Worm (Caenorhabditis elegans) whole organism, L2 larva: ENCODE data around the gene math-40.
A peak's percentile ranks its signal among the peaks of the same experiment; 100 is the strongest.
"Not testable (repeated sequence)": the region's sequence is repeated elsewhere in the genome, so short reads cannot be mapped to it uniquely, and the experiment has no call there.

Experiments
- F13H6.1 ChIP-seq: sonication (generic microtip); optimal IDR thresholded peaks from 2 replicates; lab custom pipeline; 2016; ENCODE audit warnings: missing genetic modification characterization, missing compliant biosample characterization
- R02D3.7 ChIP-seq: fragments of 150-350 bp; optimal IDR thresholded peaks from 2 replicates; lab custom pipeline; 2014; ENCODE audit warnings: missing biosample characterization, missing genetic modification characterization
- Y55F3AM.14 ChIP-seq: fragments of 200-800 bp; sonication (Bioruptor generic); optimal IDR thresholded peaks from 2 replicates; lab custom pipeline; 2018; ENCODE audit warnings: mild to moderate bottlenecking, missing genetic modification characterization, missing compliant biosample characterization
- alr-1 ChIP-seq: fragments of 150-350 bp; optimal IDR thresholded peaks from 2 replicates; lab custom pipeline; 2014; ENCODE audit warnings: missing biosample characterization, missing genetic modification characterization
- aly-2 ChIP-seq: fragments of 150-350 bp; optimal IDR thresholded peaks from 2 replicates; lab custom pipeline; 2014; ENCODE audit warnings: missing biosample characterization, missing genetic modification characterization
- ama-1 ChIP-seq: fragments of 150-350 bp; optimal IDR thresholded peaks from 2 replicates; lab custom pipeline; 2018; ENCODE audit warnings: inconsistent platforms
- blmp-1 ChIP-seq: sonication (generic microtip); optimal IDR thresholded peaks from 2 replicates; lab custom pipeline; 2017; ENCODE audit warnings: missing genetic modification characterization, mild to moderate bottlenecking, missing compliant biosample characterization, antibody characterized with exemption, moderate library complexity; ENCODE audit not compliant: insufficient read depth
- ceh-16 ChIP-seq: fragments of 150-350 bp; optimal IDR thresholded peaks from 2 replicates; lab custom pipeline; 2014; ENCODE audit warnings: missing biosample characterization, missing genetic modification characterization
- ceh-82 ChIP-seq: fragments of 150-350 bp; optimal IDR thresholded peaks from 2 replicates; lab custom pipeline; 2014; ENCODE audit warnings: missing biosample characterization, missing genetic modification characterization
- crh-2 ChIP-seq: sonication (generic microtip); optimal IDR thresholded peaks from 2 replicates; lab custom pipeline; 2017; ENCODE audit warnings: missing biosample characterization, missing genetic modification characterization
- egl-27 ChIP-seq: sonication (generic microtip); optimal IDR thresholded peaks from 3 replicates; lab custom pipeline; 2017; ENCODE audit warnings: missing biosample characterization, missing genetic modification reagents, missing genetic modification characterization
- elt-1 ChIP-seq: fragments of 150-350 bp; optimal IDR thresholded peaks from 2 replicates; lab custom pipeline; 2014; ENCODE audit warnings: missing biosample characterization, missing genetic modification characterization
- elt-3 ChIP-seq: sonication (generic microtip); optimal IDR thresholded peaks from 2 replicates; lab custom pipeline; 2017; ENCODE audit warnings: missing biosample characterization, missing genetic modification characterization
- fos-1 ChIP-seq: fragments of 150-350 bp; optimal IDR thresholded peaks from 2 replicates; lab custom pipeline; 2014; ENCODE audit warnings: missing biosample characterization, missing genetic modification characterization
- lin-11 ChIP-seq: fragments of 150-350 bp; sonication (generic microtip); optimal IDR thresholded peaks from 2 replicates; lab custom pipeline; 2014; ENCODE audit warnings: missing biosample characterization, missing genetic modification characterization, inconsistent platforms, mixed read lengths
- lin-13 ChIP-seq: fragments of 150-350 bp; optimal IDR thresholded peaks from 2 replicates; lab custom pipeline; 2014; ENCODE audit warnings: missing biosample characterization, missing genetic modification reagents, missing genetic modification characterization
- mab-5 ChIP-seq: fragments of 150-350 bp; optimal IDR thresholded peaks from 2 replicates; lab custom pipeline; 2014; ENCODE audit warnings: missing biosample characterization, missing genetic modification characterization
- mdl-1 ChIP-seq, 2 experiments: fragments of 150-350 bp in 1 of 2; sonication (generic microtip) in 1 of 2; optimal IDR thresholded peaks; 2 replicates each; lab custom pipeline; 2017; ENCODE audit warnings: missing biosample characterization in 2 of 2, missing genetic modification characterization in 2 of 2
- nhr-129 ChIP-seq: fragments of 150-350 bp; optimal IDR thresholded peaks from 2 replicates; lab custom pipeline; 2014; ENCODE audit warnings: missing biosample characterization, missing genetic modification characterization
- nhr-23 ChIP-seq: fragments of 150-350 bp; optimal IDR thresholded peaks from 2 replicates; lab custom pipeline; 2014; ENCODE audit warnings: missing biosample characterization, missing genetic modification reagents, missing genetic modification characterization
- nhr-25 ChIP-seq: fragments of 150-350 bp; sonication (generic microtip); optimal IDR thresholded peaks from 3 replicates; lab custom pipeline; 2014; ENCODE audit warnings: missing biosample characterization, missing genetic modification characterization
- peb-1 ChIP-seq: fragments of 150-350 bp; optimal IDR thresholded peaks from 2 replicates; lab custom pipeline; 2014; ENCODE audit warnings: missing biosample characterization, missing genetic modification characterization
- skn-1 ChIP-seq: sonication (generic microtip); optimal IDR thresholded peaks from 2 replicates; lab custom pipeline; 2017; ENCODE audit warnings: missing biosample characterization, missing genetic modification characterization
- sma-9 ChIP-seq, 2 experiments: fragments of 150-350 bp in 1 of 2; sonication (generic microtip) in 1 of 2; optimal IDR thresholded peaks; 2 replicates each; lab custom pipeline; 2014 to 2016; ENCODE audit warnings: missing genetic modification characterization in 2 of 2, mild to moderate bottlenecking in 1 of 2, missing biosample characterization in 1 of 2, missing compliant biosample characterization in 1 of 2, missing genetic modification reagents in 1 of 2, moderate library complexity in 1 of 2
- snpc-4 ChIP-seq: fragments of 150-350 bp; optimal IDR thresholded peaks from 2 replicates; lab custom pipeline; 2014; ENCODE audit warnings: missing biosample characterization, missing genetic modification characterization
- unc-39 ChIP-seq: fragments of 150-350 bp; optimal IDR thresholded peaks from 2 replicates; lab custom pipeline; 2014; ENCODE audit warnings: missing biosample characterization, missing genetic modification characterization
- unc-62 ChIP-seq: fragments of 150-350 bp; optimal IDR thresholded peaks from 2 replicates; lab custom pipeline; 2014; ENCODE audit warnings: missing biosample characterization, missing genetic modification reagents, missing genetic modification characterization
- ztf-1 ChIP-seq: fragments of 200-800 bp; sonication (Bioruptor generic); conservative IDR thresholded peaks from 2 replicates; pipeline ENCODE4 v1.3.6; 2022; ENCODE audit warnings: missing genetic modification characterization, missing compliant biosample characterization

The math-40 gene

ce11 chrII:1820774-1821173 is 9.7 kb upstream of the math-40 start, which contains the start of gene fbxa-3:
Gene fbxa-3, minus strand, starts transcription at chrII:1820874.
- TF ChIP-seq nhr-129 (tag; lab: Kevin White, UChicago) (no peak), ceh-16 (tag; lab: Kevin White, UChicago) (no peak), mdl-1 (tag; optimal IDR thresholded peaks at IDR 0.05; lab: Kevin White, UChicago) (no peak), unc-62 (no peak), aly-2 (tag; lab: Kevin White, UChicago) (no peak), mab-5 (tag; lab: Kevin White, UChicago) (no peak), egl-27 (tag; lab: Kevin White, UChicago) (no peak), ama-1 (no peak), R02D3.7 (no peak)

ce11 chrII:1824329-1824728 is 6.1 kb upstream of the math-40 start, which contains the start of gene math-41:
Gene math-41, plus strand, starts transcription at chrII:1824629.
- not testable (repeated sequence) for TF ChIP-seq lin-13 (GFP tag; lab: Kevin White, UChicago); egl-27 (tag; lab: Kevin White, UChicago); elt-3 (tag; lab: Kevin White, UChicago)

- TF ChIP-seq crh-2 (tag; lab: Kevin White, UChicago) = no peak
- TF ChIP-seq skn-1 (tag; lab: Kevin White, UChicago) = no peak
- no peak for TF ChIP-seq ceh-82 (tag; lab: Kevin White, UChicago)
- no peak for TF ChIP-seq unc-39 (tag; lab: Kevin White, UChicago)
- TF ChIP-seq nhr-23 (tag; lab: Kevin White, UChicago) = no peak
- TF ChIP-seq fos-1 (tag; lab: Kevin White, UChicago) = peak; percentile 73
- no peak for TF ChIP-seq mdl-1 (tag; optimal IDR thresholded peaks at IDR 0.05; lab: Kevin White, UChicago)
- no peak for TF ChIP-seq egl-27 (tag; lab: Kevin White, UChicago)
These were observed 1.5 kb downstream of the math-40 start, which contains the start of gene math-39 for ce11 chrII:1831883-1832388. Gene math-39, plus strand, starts transcription at chrII:1832338.

ce11 chrII:1836204-1836603 is 5.8 kb downstream of the math-40 start, which contains the start of gene T08E11.1:
Gene T08E11.1, plus strand, starts transcription at chrII:1836504.
- TF ChIP-seq snpc-4 (no peak), aly-2 (tag; lab: Kevin White, UChicago) (no peak), blmp-1 (tag; lab: Kevin White, UChicago) (no peak), alr-1 (no peak), egl-27 (tag; lab: Kevin White, UChicago) (no peak), elt-3 (tag; lab: Kevin White, UChicago) (no peak), lin-11 (tag; lab: Kevin White, UChicago) (no peak), Y55F3AM.14 (GFP tag; lab: Kevin White, UChicago) (no peak), elt-1 (tag; lab: Kevin White, UChicago) (no peak), fos-1 (tag; lab: Kevin White, UChicago) (no peak), ama-1 (no peak)
- TF ChIP-seq, all 48 proteins: peak for 0

ce11 chrII:1842894-1843293 is 12.5 kb downstream of the math-40 start, which contains the start of the genes C52E2.5 and C52E2.4:
Gene C52E2.5, minus strand, starts transcription at chrII:1842936.
Gene C52E2.4, plus strand, starts transcription at chrII:1843145.
- TF ChIP-seq skn-1 (tag; lab: Kevin White, UChicago) (peak; percentile 65), sma-9 (GFP tag; optimal IDR thresholded peaks at IDR 0.05; lab: Kevin White, UChicago) (peak; percentile 36), sma-9 (tag; optimal IDR thresholded peaks at IDR 0.05; lab: Kevin White, UChicago) (no peak), fos-1 (tag; lab: Kevin White, UChicago) (peak; percentile 80), elt-3 (tag; lab: Kevin White, UChicago) (no peak), crh-2 (tag; lab: Kevin White, UChicago) (peak; percentile 36), ztf-1 (GFP tag; lab: Robert Waterston, UW) (no peak), elt-1 (tag; lab: Kevin White, UChicago) (no peak)
- TF ChIP-seq, all 48 proteins: peak for 4

ce11 chrII:1844552-1844951 is 14.1 kb downstream of the math-40 start:
- TF ChIP-seq elt-3 (tag; lab: Kevin White, UChicago) = no peak
- TF ChIP-seq mdl-1 (tag; optimal IDR thresholded peaks at IDR 0.05; lab: Kevin White, UChicago) = no peak
- TF ChIP-seq nhr-25 (tag; lab: Kevin White, UChicago) = no peak
- TF ChIP-seq peb-1 (tag; lab: Kevin White, UChicago) = no peak
- no peak for TF ChIP-seq F13H6.1 (tag; lab: Kevin White, UChicago)
- no peak for TF ChIP-seq R02D3.7
- no peak for TF ChIP-seq fos-1 (tag; lab: Kevin White, UChicago)
- no peak for TF ChIP-seq alr-1
- no peak for TF ChIP-seq nhr-23 (tag; lab: Kevin White, UChicago)
- TF ChIP-seq lin-11 (tag; lab: Kevin White, UChicago) = no peak
- TF ChIP-seq mab-5 (tag; lab: Kevin White, UChicago) = no peak
